Fruit fly (Drosophila melanogaster): ENCODE results near the gene CG3149.

The CG3149 gene

DNA sequence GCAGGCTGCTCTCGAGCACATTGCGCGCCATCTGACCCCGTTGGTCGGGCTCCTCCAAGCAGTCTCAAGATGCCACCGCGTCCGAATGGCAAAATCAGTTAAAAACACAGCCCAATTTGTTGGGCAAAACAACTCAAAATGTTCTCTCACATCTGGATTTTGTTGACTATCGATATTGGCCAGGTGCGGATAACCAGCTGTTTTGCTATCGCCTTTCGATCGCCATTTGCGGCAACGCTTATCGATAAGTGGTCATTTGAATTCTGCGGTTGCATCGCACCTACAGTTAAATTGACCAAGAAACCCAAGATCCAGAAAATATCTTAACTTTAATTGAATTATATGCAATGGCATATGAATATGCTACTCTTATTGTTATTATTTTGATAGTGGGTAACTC is at the start of gene CG3149:
Gene CG3149 (minus strand): TSS at position 171 of the 400 bp plus-strand sequence.
- no peak for TF ChIP-seq psq (optimal IDR thresholded peaks at IDR 0.05)
- TF ChIP-seq CG8478 (optimal IDR thresholded peaks at IDR 0.05) = no peak
- no peak for TF ChIP-seq Dll (optimal IDR thresholded peaks at IDR 0.05)
- TF ChIP-seq EcR (GFP tag; optimal IDR thresholded peaks at IDR 0.05) = no peak
- TF ChIP-seq usp (GFP tag; optimal IDR thresholded peaks at IDR 0.05) = no peak
- no peak for TF ChIP-seq pan (optimal IDR thresholded peaks at IDR 0.05)

- no peak for TF ChIP-seq EcR (GFP tag; optimal IDR thresholded peaks at IDR 0.05)
- no peak for TF ChIP-seq Dll (optimal IDR thresholded peaks at IDR 0.05)
These were observed 49.4 kb upstream of the CG3149 start for dm6 chrX:5744277-5744846.

DNA sequence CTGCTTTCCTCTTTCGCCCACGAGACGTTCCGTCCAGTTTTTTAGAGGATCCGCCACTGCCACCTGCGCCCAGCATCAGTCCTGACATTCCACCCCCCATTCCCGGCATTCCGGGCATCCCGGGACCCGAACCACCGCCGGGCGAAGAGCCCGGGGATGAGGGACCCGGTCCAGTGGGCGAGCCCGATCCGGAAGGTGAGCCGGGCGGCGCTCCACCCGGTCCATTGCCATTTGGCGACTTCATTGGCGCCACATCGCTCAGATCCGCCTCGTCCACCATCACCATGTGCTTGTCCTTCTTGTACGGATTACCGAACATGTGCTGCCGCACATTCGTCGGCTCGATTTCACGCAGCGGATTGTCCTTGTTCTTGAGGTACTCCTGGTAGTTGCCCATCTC is 46.6 kb upstream of the CG3149 start:
- TF ChIP-seq psq (optimal IDR thresholded peaks at IDR 0.05) = no peak
- TF ChIP-seq CG8478 (optimal IDR thresholded peaks at IDR 0.05) = no peak
- no peak for TF ChIP-seq pan (optimal IDR thresholded peaks at IDR 0.05)
- no peak for TF ChIP-seq usp (GFP tag; optimal IDR thresholded peaks at IDR 0.05)

DNA sequence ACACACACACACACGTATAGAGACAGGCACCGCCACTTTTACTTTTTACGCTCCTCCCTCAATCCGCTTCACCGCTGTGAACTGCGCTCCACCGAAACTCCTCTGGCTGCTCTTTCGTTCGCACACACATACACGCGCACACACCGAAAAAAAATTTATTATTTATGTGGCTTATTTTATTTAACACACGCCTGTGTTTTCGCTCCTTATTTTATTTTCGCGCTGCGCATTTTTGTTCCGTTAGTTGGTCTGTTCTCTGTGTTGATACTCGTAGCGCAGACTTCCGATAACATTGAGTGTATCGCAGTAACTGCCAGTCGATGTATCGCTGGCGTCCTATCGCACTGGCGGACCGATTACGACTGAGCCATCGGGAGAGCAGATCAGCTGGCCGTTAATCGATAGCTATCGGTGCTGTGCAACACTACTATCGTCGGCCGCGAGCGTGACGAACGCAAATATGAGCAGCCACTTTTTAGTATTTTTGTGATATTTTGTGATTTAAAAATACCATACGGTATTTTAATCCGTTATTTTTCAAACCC is 42.7 kb upstream of the CG3149 start, which contains the start of gene Snx27:
Gene Snx27 (minus strand): TSS at position 356 of the 545 bp plus-strand sequence.
- TF ChIP-seq CG8478 (optimal IDR thresholded peaks at IDR 0.05) (no peak), EcR (GFP tag; optimal IDR thresholded peaks at IDR 0.05) (no peak), Dll (optimal IDR thresholded peaks at IDR 0.05) (no peak), usp (GFP tag; optimal IDR thresholded peaks at IDR 0.05) (no peak), pan (optimal IDR thresholded peaks at IDR 0.05) (no peak), psq (optimal IDR thresholded peaks at IDR 0.05) (no peak)

dm6 chrX:5737157-5737556 is 42.2 kb upstream of the CG3149 start:
- TF ChIP-seq usp (GFP tag; optimal IDR thresholded peaks at IDR 0.05) = no peak
- no peak for TF ChIP-seq CG8478 (optimal IDR thresholded peaks at IDR 0.05)
- no peak for TF ChIP-seq pan (optimal IDR thresholded peaks at IDR 0.05)
- no peak for TF ChIP-seq psq (optimal IDR thresholded peaks at IDR 0.05)
- TF ChIP-seq Dll (optimal IDR thresholded peaks at IDR 0.05) = no peak
- no peak for TF ChIP-seq EcR (GFP tag; optimal IDR thresholded peaks at IDR 0.05)

dm6 chrX:5735268-5735941 is 40.4 kb upstream of the CG3149 start:
- TF ChIP-seq Dll (optimal IDR thresholded peaks at IDR 0.05) (no peak), usp (GFP tag; optimal IDR thresholded peaks at IDR 0.05) (no peak), CG8478 (optimal IDR thresholded peaks at IDR 0.05) (no peak), pan (optimal IDR thresholded peaks at IDR 0.05) (no peak), EcR (GFP tag; optimal IDR thresholded peaks at IDR 0.05) (no peak)

DNA sequence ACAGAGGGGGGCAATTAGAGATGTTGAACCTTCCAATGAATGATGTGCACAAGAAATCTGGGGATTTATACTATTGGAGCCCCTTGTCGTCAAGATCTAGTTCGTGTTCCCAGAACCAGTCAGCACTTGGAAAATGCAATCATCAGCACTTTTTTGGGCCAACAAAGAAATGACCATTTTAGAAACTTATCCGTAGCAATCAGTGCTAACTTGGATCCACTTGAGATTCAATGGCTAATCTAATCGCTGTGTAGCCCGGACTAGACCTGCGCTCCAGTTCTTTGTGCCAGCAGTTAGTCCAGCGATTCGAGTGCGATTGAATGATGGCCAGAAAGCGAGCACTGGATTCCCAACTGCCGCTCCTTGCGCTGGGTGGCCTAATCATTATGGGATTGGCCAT is 37.4 kb upstream of the CG3149 start, which contains the start of gene CG15773:
Gene CG15773 (plus strand): TSS at position 301 of the 400 bp plus-strand sequence.
- TF ChIP-seq psq (optimal IDR thresholded peaks at IDR 0.05) = no peak

- TF ChIP-seq CG8478 (optimal IDR thresholded peaks at IDR 0.05) = no peak
- no peak for TF ChIP-seq pan (optimal IDR thresholded peaks at IDR 0.05)
- no peak for TF ChIP-seq usp (GFP tag; optimal IDR thresholded peaks at IDR 0.05)
- TF ChIP-seq psq (optimal IDR thresholded peaks at IDR 0.05) = no peak
- TF ChIP-seq Dll (optimal IDR thresholded peaks at IDR 0.05) = no peak
- TF ChIP-seq EcR (GFP tag; optimal IDR thresholded peaks at IDR 0.05) = no peak
These were observed 29.8 kb upstream of the CG3149 start for dm6 chrX:5724744-5725185.

DNA sequence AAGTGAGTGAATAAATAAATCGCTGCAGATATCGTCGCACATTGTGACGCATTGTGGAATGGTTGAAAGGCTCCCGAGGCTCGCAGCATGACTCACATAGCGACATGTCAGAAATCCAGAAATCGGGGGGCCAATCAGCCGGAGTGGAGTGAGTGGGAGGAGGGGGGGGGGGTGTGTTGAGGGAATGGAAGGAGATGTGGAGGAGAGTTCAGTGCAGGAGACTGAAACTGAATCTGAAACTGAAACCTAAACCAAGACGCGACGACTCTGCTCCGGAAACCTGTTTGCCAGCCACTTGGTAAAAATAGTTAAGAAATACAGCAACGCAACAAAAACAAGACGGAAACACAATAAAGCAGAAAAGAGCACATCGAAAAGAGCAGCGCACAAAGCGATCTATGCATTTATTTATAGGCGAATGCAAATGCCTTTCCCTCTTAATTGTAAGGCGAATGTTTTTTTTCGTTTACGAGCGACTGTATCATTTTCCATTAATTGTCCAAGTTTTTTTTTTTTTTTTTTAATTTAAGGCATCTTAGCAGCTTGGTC is 29.2 kb upstream of the CG3149 start:
- TF ChIP-seq psq (optimal IDR thresholded peaks at IDR 0.05) (no peak), Dll (optimal IDR thresholded peaks at IDR 0.05) (no peak), usp (GFP tag; optimal IDR thresholded peaks at IDR 0.05) (no peak), EcR (GFP tag; optimal IDR thresholded peaks at IDR 0.05) (no peak), pan (optimal IDR thresholded peaks at IDR 0.05) (no peak), CG8478 (optimal IDR thresholded peaks at IDR 0.05) (no peak)

DNA sequence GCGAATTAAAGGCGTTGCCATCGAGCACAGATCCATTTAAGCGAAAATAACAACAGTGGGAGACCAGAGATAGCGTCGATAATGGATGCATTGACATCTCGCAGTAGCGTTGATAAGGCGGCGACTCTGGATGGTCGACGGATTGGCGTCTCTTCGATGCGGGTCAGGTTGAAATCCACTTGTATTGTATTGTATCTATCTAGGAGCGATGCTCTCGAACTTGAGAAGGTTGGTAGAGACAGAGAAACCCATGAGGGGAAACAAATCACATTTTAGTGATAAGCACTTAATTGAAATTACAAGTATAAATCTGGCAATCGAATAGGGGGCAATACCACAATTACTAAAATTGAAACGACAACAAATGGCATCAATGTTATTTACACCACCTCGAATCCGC is 28.6 kb upstream of the CG3149 start:
- TF ChIP-seq psq (optimal IDR thresholded peaks at IDR 0.05) = no peak
- no peak for TF ChIP-seq CG8478 (optimal IDR thresholded peaks at IDR 0.05)
- no peak for TF ChIP-seq EcR (GFP tag; optimal IDR thresholded peaks at IDR 0.05)
- TF ChIP-seq usp (GFP tag; optimal IDR thresholded peaks at IDR 0.05) = no peak
- no peak for TF ChIP-seq Dll (optimal IDR thresholded peaks at IDR 0.05)
- no peak for TF ChIP-seq pan (optimal IDR thresholded peaks at IDR 0.05)

DNA sequence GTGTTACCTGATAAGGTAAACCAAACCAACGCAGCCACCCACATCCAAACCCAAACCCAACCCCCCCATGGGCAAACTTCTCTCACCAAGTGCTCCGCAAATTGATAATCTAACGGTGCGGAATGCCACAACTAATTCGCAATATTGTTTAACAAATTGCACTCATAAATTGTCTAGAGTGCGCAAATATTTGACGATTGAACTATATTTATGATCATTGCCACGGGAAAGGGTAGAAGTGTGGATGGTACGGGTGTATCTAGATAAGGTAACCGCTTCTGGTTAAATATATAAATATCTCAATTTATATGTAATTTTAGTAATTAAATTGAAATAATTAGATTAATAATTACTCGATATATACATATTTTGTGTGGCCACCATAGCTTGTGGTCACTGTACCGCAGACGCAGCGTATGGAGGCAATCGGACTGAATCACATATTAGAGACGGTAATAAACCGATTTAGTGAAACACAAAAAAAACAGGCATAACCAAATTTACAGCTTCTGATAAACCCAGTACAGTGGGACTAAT is 23.5 kb upstream of the CG3149 start:
- TF ChIP-seq Dll (optimal IDR thresholded peaks at IDR 0.05) = no peak
- TF ChIP-seq usp (GFP tag; optimal IDR thresholded peaks at IDR 0.05) = no peak
- TF ChIP-seq psq (optimal IDR thresholded peaks at IDR 0.05) = no peak
- no peak for TF ChIP-seq pan (optimal IDR thresholded peaks at IDR 0.05)
- no peak for TF ChIP-seq CG8478 (optimal IDR thresholded peaks at IDR 0.05)
- no peak for TF ChIP-seq EcR (GFP tag; optimal IDR thresholded peaks at IDR 0.05)

DNA sequence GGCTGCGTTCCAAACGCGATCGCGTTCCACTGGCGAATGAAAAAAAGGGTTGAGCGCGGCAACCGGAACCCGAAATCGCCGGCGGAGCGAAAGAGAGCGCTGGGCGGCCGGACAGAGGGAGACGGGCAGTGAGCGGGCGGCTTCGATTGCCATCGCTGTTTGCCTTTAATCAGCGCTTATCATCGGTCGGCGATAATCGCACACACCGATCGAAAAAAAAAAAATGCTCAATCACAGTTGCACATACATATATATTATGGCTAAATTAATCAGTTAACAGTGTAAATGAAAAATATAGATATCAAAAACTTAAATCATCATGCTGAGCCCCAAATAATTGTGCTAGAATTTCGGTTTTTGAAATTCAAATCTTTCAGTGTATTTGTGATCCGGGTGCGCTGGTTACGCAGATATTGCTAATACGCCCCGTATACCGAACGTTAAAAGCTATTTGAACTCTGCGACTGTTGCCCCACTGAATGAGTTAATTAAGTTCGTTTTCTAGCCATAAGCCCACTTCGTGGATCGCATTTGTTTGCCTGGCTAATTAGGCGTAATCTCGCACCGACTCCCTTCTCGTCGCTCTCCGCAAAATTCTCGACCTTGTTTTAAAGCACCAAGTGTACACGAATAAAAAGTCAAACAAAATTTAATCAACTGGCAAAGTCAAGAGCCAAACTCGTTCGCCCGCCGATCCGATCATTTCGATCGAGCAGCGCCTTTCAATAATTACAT is 22.9 kb upstream of the CG3149 start, which contains the start of gene CG33080:
Gene CG33080 (minus strand): TSS at position 38 of the 735 bp plus-strand sequence.
- no peak for TF ChIP-seq CG8478 (optimal IDR thresholded peaks at IDR 0.05)
- no peak for TF ChIP-seq EcR (GFP tag; optimal IDR thresholded peaks at IDR 0.05)
- no peak for TF ChIP-seq Dll (optimal IDR thresholded peaks at IDR 0.05)
- TF ChIP-seq psq (optimal IDR thresholded peaks at IDR 0.05) = no peak
- no peak for TF ChIP-seq pan (optimal IDR thresholded peaks at IDR 0.05)
- TF ChIP-seq usp (GFP tag; optimal IDR thresholded peaks at IDR 0.05) = no peak
